Worm (Caenorhabditis elegans) whole organism, L4/young adult: ENCODE results near the gene K06G5.3.

Experiments used
- W03F9.2 ChIP-seq: fragments of 150-350 bp; optimal IDR thresholded peaks from 2 replicates; lab custom pipeline; 2014; ENCODE audit warnings: missing biosample characterization, missing genetic modification characterization
- dao-5 ChIP-seq: sonication (generic microtip); optimal IDR thresholded peaks from 2 replicates; lab custom pipeline; 2016; ENCODE audit warnings: missing genotype, missing genetic modification characterization, moderate library complexity, missing compliant biosample characterization
- him-1 ChIP-seq: sonication (generic microtip); optimal IDR thresholded peaks from 2 replicates; lab custom pipeline; 2016; ENCODE audit warnings: missing genotype, missing genetic modification reagents, missing genetic modification characterization, missing compliant biosample characterization

ce11 chrX:14234366-14234765, 11.3 kb upstream of the K06G5.3 start, which contains the start of gene srg-36:
- TF ChIP-seq W03F9.2 (tag; lab: Kevin White, UChicago) (no peak), him-1 (no peak), dao-5 (tag; lab: Kevin White, UChicago) (no peak)
